Worm (Caenorhabditis elegans): ENCODE measurements around the gene srh-141.

DNA sequence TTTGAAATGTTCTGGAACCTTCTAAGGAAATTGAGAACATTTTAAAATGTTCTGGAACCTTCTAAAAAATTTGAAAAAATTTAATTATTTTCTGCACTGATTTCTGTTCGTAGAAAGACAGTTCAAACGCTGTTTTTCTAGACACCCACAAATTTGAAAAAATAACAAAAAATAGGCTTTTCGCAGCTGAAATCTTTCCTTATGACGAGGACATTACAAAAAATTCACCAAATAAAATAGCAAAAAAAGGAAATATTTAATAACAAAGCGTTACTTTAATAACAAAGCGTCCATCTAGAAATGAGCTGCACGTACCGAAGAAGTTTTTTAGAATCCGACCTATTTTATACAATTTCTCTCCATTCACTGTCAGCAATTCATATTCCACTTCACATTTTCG, at the start of gene srh-141:
- no peak for TF ChIP-seq pqm-1 (tag; optimal IDR thresholded peaks at IDR 0.05)
- TF ChIP-seq fkh-2 (tag; optimal IDR thresholded peaks at IDR 0.05): no peak
- TF ChIP-seq pha-4 (tag; optimal IDR thresholded peaks at IDR 0.05): no peak
- TF ChIP-seq egl-27 (tag; optimal IDR thresholded peaks at IDR 0.05): no peak
- TF ChIP-seq nhr-25 (tag; optimal IDR thresholded peaks at IDR 0.05): no peak
- no peak for TF ChIP-seq snpc-4 (tag; optimal IDR thresholded peaks at IDR 0.05)
- no peak for TF ChIP-seq fkh-10 (GFP tag; optimal IDR thresholded peaks at IDR 0.05)
- no peak for TF ChIP-seq nhr-76 (tag; optimal IDR thresholded peaks at IDR 0.05)
- no peak for TF ChIP-seq mml-1 (tag; optimal IDR thresholded peaks at IDR 0.05)
- TF ChIP-seq ceh-16 (tag; optimal IDR thresholded peaks at IDR 0.05): no peak

Data from whole organism, L3 larva.